Fruit fly (Drosophila melanogaster): ENCODE results near the gene Tak1.

The Tak1 gene

DNA sequence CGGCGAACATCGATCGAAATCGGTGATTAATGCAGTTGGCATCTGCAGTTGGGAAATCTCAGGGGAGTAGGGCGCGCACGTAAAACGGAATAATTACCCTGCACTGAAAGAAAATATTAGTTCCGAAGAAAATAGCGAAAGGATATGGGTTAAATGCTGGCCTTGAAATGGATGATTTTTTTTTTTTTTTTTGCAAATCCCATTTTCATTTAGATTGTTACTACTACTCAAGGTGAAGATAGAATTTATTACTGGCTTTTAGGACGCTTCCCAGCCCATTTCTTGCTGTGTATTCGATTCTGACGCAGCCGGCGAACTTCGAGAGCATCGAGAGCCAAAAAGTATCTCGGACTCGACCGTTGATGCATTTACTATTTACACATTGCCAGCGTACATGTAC lies 5.7 kb downstream of the Tak1 start (continued):
- TF ChIP-seq usp (GFP tag; optimal IDR thresholded peaks at IDR 0.05) (no peak), Abd-B (GFP tag; optimal IDR thresholded peaks at IDR 0.05) (no peak), Kr (GFP tag; optimal IDR thresholded peaks at IDR 0.05) (no peak), CG6791 (GFP tag; IDR thresholded peaks at IDR 0.05; ENCODE audit: partially characterized antibody) (no peak), p53 (GFP tag; optimal IDR thresholded peaks at IDR 0.05) (no peak), CG6813 (GFP tag; optimal IDR thresholded peaks at IDR 0.05) (no peak), unpg (GFP tag; optimal IDR thresholded peaks at IDR 0.05) (peak; percentile 57), CHES-1-like (GFP tag; optimal IDR thresholded peaks at IDR 0.05) (no peak), HLHmδ (GFP tag; optimal IDR thresholded peaks at IDR 0.05) (no peak), E2f1 (GFP tag; IDR thresholded peaks at IDR 0.05) (0 out of 2 replicates have a peak, but pooled peaks have one; percentile 39), sens-2 (GFP tag; IDR thresholded peaks at IDR 0.05) (peak; percentile 30; the same call in 1 of the 2 replicates), btn (GFP tag; optimal IDR thresholded peaks at IDR 0.05) (peak; percentile 20), Stat92E (GFP tag; optimal IDR thresholded peaks at IDR 0.05) (no peak), CG6254 (GFP tag; optimal IDR thresholded peaks at IDR 0.05) (no peak), lbe (GFP tag; optimal IDR thresholded peaks at IDR 0.05) (no peak), CG12219 (GFP tag; optimal IDR thresholded peaks at IDR 0.05) (no peak), CG2712 (tag; optimal IDR thresholded peaks at IDR 0.05) (peak; percentile 43), CG14441 (GFP tag; IDR thresholded peaks at IDR 0.05) (peak; percentile 60), CG33557 (GFP tag; optimal IDR thresholded peaks at IDR 0.05) (no peak), CG4282 (GFP tag; optimal IDR thresholded peaks at IDR 0.05) (no peak), H2.0 (GFP tag; IDR thresholded peaks at IDR 0.05) (peak; percentile 54; the same call in 1 of the 2 replicates), TFAM (GFP tag; optimal IDR thresholded peaks at IDR 0.05) (no peak), Gsc (GFP tag; IDR thresholded peaks at IDR 0.05) (no peak), CG10959 (GFP tag; IDR thresholded peaks at IDR 0.05) (no peak), eve (GFP tag; optimal IDR thresholded peaks at IDR 0.05) (no peak), dan (GFP tag; IDR thresholded peaks at IDR 0.05) (no peak), CG3838 (GFP tag; optimal IDR thresholded peaks at IDR 0.05) (no peak), CG16813 (GFP tag; IDR thresholded peaks at IDR 0.05; ENCODE audit: partially characterized antibody) (no peak), CG3726 (GFP tag; IDR thresholded peaks at IDR 0.05) (no peak), grau (tag; optimal IDR thresholded peaks at IDR 0.05) (peak; percentile 52), CG3163 (GFP tag; optimal IDR thresholded peaks at IDR 0.05) (peak; percentile 7), run (tag; optimal IDR thresholded peaks at IDR 0.05) (peak; percentile 19), chm (GFP tag; IDR thresholded peaks at IDR 0.05) (no peak), Gug (GFP tag; IDR thresholded peaks at IDR 0.05) (0 out of 4 replicates have a peak, but pooled peaks have one; percentile 9), Trl (optimal IDR thresholded peaks at IDR 0.05) (no peak), Trl (GFP tag; optimal IDR thresholded peaks at IDR 0.05) (no peak), croc (GFP tag; conservative IDR thresholded peaks at IDR 0.05) (peak; percentile 26; the same call in 1 of the 3 replicates), CG11504 (tag; optimal IDR thresholded peaks at IDR 0.05) (peak; percentile 65), Dll (GFP tag; IDR thresholded peaks at IDR 0.05; ENCODE audit: partially characterized antibody) (no peak), mld (GFP tag; IDR thresholded peaks at IDR 0.05; ENCODE audit: partially characterized antibody) (no peak), Hr51 (GFP tag; optimal IDR thresholded peaks at IDR 0.05) (peak in 1 of 2 experiments; percentile 55), CG2202 (tag; optimal IDR thresholded peaks at IDR 0.05) (no peak), PHDP (tag; optimal IDR thresholded peaks at IDR 0.05) (peak; percentile 43), trh (GFP tag; optimal IDR thresholded peaks at IDR 0.05) (no peak), lov (optimal IDR thresholded peaks at IDR 0.05) (no peak), lov (GFP tag; IDR thresholded peaks at IDR 0.05) (peak; percentile 47; the same call in 1 of the 3 replicates), seq (GFP tag; IDR thresholded peaks at IDR 0.05) (peak; percentile 56; the same call in 1 of the 2 replicates), hth (optimal IDR thresholded peaks at IDR 0.05) (no peak), Taf1 (GFP tag; IDR thresholded peaks at IDR 0.05) (no peak), gsb (GFP tag; IDR thresholded peaks at IDR 0.05) (no peak), CG30431 (GFP tag; optimal IDR thresholded peaks at IDR 0.05) (no peak), CG31441 (GFP tag; IDR thresholded peaks at IDR 0.05) (no peak)
